Worm (Caenorhabditis elegans): ENCODE data around the gene btb-14.

The btb-14 gene

ce11 chrII:12393690-12394089 is 10.4 kb downstream of the btb-14 start, which contains the start of gene Y57A10B.7:
TSS of gene Y57A10B.7 (minus strand) at chrII:12393790.
- no peak for TF ChIP-seq hlh-11 (tag; optimal IDR thresholded peaks at IDR 0.05)
- TF ChIP-seq tra-1 (GFP tag; IDR thresholded peaks at IDR 0.05) = no peak
- TF ChIP-seq nhr-10 (tag; optimal IDR thresholded peaks at IDR 0.05) = no peak
- TF ChIP-seq nhr-77 (tag; optimal IDR thresholded peaks at IDR 0.05) = no peak
- no peak for TF ChIP-seq ceh-32 (tag; optimal IDR thresholded peaks at IDR 0.05; ENCODE audit: poor library complexity)
- TF ChIP-seq lir-3 (tag; optimal IDR thresholded peaks at IDR 0.05) = no peak

ce11 chrII:12394138-12394537 is 10.9 kb downstream of the btb-14 start:
- TF ChIP-seq madf-9 (GFP tag; conservative IDR thresholded peaks at IDR 0.05) = no peak
- no peak for TF ChIP-seq skn-1 (tag; optimal IDR thresholded peaks at IDR 0.05)
- TF ChIP-seq F10B5.3 (tag; optimal IDR thresholded peaks at IDR 0.05) = no peak
- TF ChIP-seq lin-39 (tag; optimal IDR thresholded peaks at IDR 0.05) = no peak
- TF ChIP-seq snpc-1.2 (GFP tag; IDR thresholded peaks at IDR 0.05) = no peak
- no peak for TF ChIP-seq F26F4.8 (GFP tag; conservative IDR thresholded peaks at IDR 0.05)
- no peak for TF ChIP-seq fkh-10 (GFP tag; optimal IDR thresholded peaks at IDR 0.05)
- TF ChIP-seq ceh-28 (tag; optimal IDR thresholded peaks at IDR 0.05) = peak; percentile 89
- peak; percentile 68 for TF ChIP-seq aha-1 (tag)
- no peak for TF ChIP-seq Y48G9A.11 (GFP tag; IDR thresholded peaks at IDR 0.05)
- TF ChIP-seq set-16 (GFP tag; IDR thresholded peaks at IDR 0.05) = no peak
- TF ChIP-seq ceh-82 (tag; optimal IDR thresholded peaks at IDR 0.05) = no peak

- TF ChIP-seq ztf-7 (tag; optimal IDR thresholded peaks at IDR 0.05) (no peak), rbr-2 (tag; optimal IDR thresholded peaks at IDR 0.05) (no peak)
These were observed 14.4 kb downstream of the btb-14 start, which contains the start of gene F57G9.7 for ce11 chrII:12397656-12398055. TSS of gene F57G9.7 (minus strand) at chrII:12397756.

- TF ChIP-seq zfp-2 (tag; optimal IDR thresholded peaks at IDR 0.05) = no peak
- TF ChIP-seq Y105C5A.15 (GFP tag; IDR thresholded peaks at IDR 0.05) = no peak
- no peak for TF ChIP-seq hlh-11 (tag; optimal IDR thresholded peaks at IDR 0.05)
- no peak for TF ChIP-seq lsy-2 (tag; optimal IDR thresholded peaks at IDR 0.05)
- no peak for TF ChIP-seq hif-1 (tag; optimal IDR thresholded peaks at IDR 0.05)
- no peak for TF ChIP-seq nhr-48 (tag; optimal IDR thresholded peaks at IDR 0.05)
- TF ChIP-seq unc-130 (GFP tag; optimal IDR thresholded peaks at IDR 0.05) = no peak
- TF ChIP-seq aly-2 (tag; optimal IDR thresholded peaks at IDR 0.05) = no peak
These were observed 18.5 kb downstream of the btb-14 start, which contains the start of gene sre-29 for ce11 chrII:12401791-12402190. TSS of gene sre-29 (minus strand) at chrII:12401891.

ce11 chrII:12406394-12406793 is 23.1 kb downstream of the btb-14 start, which contains the start of gene sre-30:
TSS of gene sre-30 (minus strand) at chrII:12406494.
- TF ChIP-seq dmd-9 (GFP tag; IDR thresholded peaks at IDR 0.05) (no peak), fkh-10 (GFP tag; optimal IDR thresholded peaks at IDR 0.05) (no peak), set-16 (GFP tag; IDR thresholded peaks at IDR 0.05) (no peak), nhr-76 (tag; optimal IDR thresholded peaks at IDR 0.05) (no peak), mdl-1 (tag; optimal IDR thresholded peaks at IDR 0.05) (no peak), snpc-4 (tag; optimal IDR thresholded peaks at IDR 0.05) (no peak), egl-27 (tag; optimal IDR thresholded peaks at IDR 0.05) (no peak), hlh-30 (tag; optimal IDR thresholded peaks at IDR 0.05; ENCODE audit: insufficient read depth) (no peak), nhr-25 (tag; optimal IDR thresholded peaks at IDR 0.05; ENCODE audit: borderline replicate concordance, insufficient read depth) (no peak), F49E8.2 (tag; optimal IDR thresholded peaks at IDR 0.05; ENCODE audit: borderline replicate concordance) (no peak), zfp-2 (tag; optimal IDR thresholded peaks at IDR 0.05) (no peak), php-3 (GFP tag; IDR thresholded peaks at IDR 0.05) (no peak), nhr-111 (GFP tag; optimal IDR thresholded peaks at IDR 0.05) (no peak), dmd-6 (GFP tag; IDR thresholded peaks at IDR 0.05) (no peak), unc-62 (GFP tag; optimal IDR thresholded peaks at IDR 0.05 in 1 of 2) (no peak), unc-62 (tag; optimal IDR thresholded peaks at IDR 0.05) (no peak)

Measured in whole organism, L4 larva.